Fruit fly (Drosophila melanogaster) whole organism: ENCODE measurements around the gene CG46307.

ENCODE experiments used
- CG8478 ChIP-seq: fragments of >200 bp; optimal IDR thresholded peaks from 2 replicates; lab custom pipeline; 2018; ENCODE audit warnings: inconsistent platforms
- Dll ChIP-seq: fragments of >200 bp; optimal IDR thresholded peaks from 2 replicates; lab custom pipeline; 2017
- EcR ChIP-seq, 2 experiments: fragments of >200 bp; optimal IDR thresholded peaks; 2 replicates each; lab custom pipeline; 2017; ENCODE audit warnings: missing biosample characterization in 2 of 2, missing genetic modification characterization in 2 of 2, missing genetic modification reagents in 2 of 2
- pan ChIP-seq: fragments of >200 bp; optimal IDR thresholded peaks from 2 replicates; lab custom pipeline; 2017
- psq ChIP-seq: fragments of >200 bp; optimal IDR thresholded peaks from 2 replicates; lab custom pipeline; 2017
- usp ChIP-seq: fragments of >200 bp; optimal IDR thresholded peaks from 2 replicates; lab custom pipeline; 2017; ENCODE audit warnings: missing biosample characterization, missing genetic modification characterization, mixed read lengths

The CG46307 gene

dm6 chr2L:21082444-21083201 is 21.7 kb upstream of the CG46307 start, which contains the start of gene CG33511:
Gene CG33511, minus strand, starts transcription at chr2L:21082494.
- TF ChIP-seq pan (lab: Kevin White, UChicago) (no peak), psq (lab: Kevin White, UChicago) (no peak), EcR (GFP tag; optimal IDR thresholded peaks at IDR 0.05; lab: Kevin White, UChicago) (no peak), Dll (lab: Kevin White, UChicago) (no peak), CG8478 (lab: Kevin White, UChicago) (no peak), usp (no peak)

- TF ChIP-seq CG8478 (lab: Kevin White, UChicago) (no peak), psq (lab: Kevin White, UChicago) (no peak), EcR (GFP tag; optimal IDR thresholded peaks at IDR 0.05; lab: Kevin White, UChicago) (no peak), Dll (lab: Kevin White, UChicago) (no peak)
Observed at dm6 chr2L:21084268-21084667, 20.1 kb upstream of the CG46307 start, which contains the start of gene CG33510. Gene CG33510, minus strand, starts transcription at chr2L:21084326.

dm6 chr2L:21086406-21086805 is 18.0 kb upstream of the CG46307 start, which contains the start of gene CG33509:
Gene CG33509, minus strand, starts transcription at chr2L:21086506.
- TF ChIP-seq pan (lab: Kevin White, UChicago) (no peak), CG8478 (lab: Kevin White, UChicago) (no peak), EcR (GFP tag; optimal IDR thresholded peaks at IDR 0.05; lab: Kevin White, UChicago) (no peak), Dll (lab: Kevin White, UChicago) (no peak), psq (lab: Kevin White, UChicago) (no peak), usp (no peak)

dm6 chr2L:21088651-21089050 is 15.7 kb upstream of the CG46307 start, which contains the start of gene ppk13:
Gene ppk13, minus strand, starts transcription at chr2L:21088751.
- TF ChIP-seq CG8478 (lab: Kevin White, UChicago) (no peak), pan (lab: Kevin White, UChicago) (no peak), psq (lab: Kevin White, UChicago) (no peak), usp (no peak), EcR (GFP tag; optimal IDR thresholded peaks at IDR 0.05; lab: Kevin White, UChicago) (no peak), Dll (lab: Kevin White, UChicago) (no peak)

dm6 chr2L:21089075-21089474 is 15.3 kb upstream of the CG46307 start, which contains the start of gene CG9259:
Gene CG9259, plus strand, starts transcription at chr2L:21089375.
- TF ChIP-seq EcR (GFP tag; optimal IDR thresholded peaks at IDR 0.05; lab: Kevin White, UChicago), result no peak
- TF ChIP-seq CG8478 (lab: Kevin White, UChicago), result no peak
- no peak for TF ChIP-seq usp

dm6 chr2L:21090958-21091357 is 13.4 kb upstream of the CG46307 start, which contains the start of gene CG14397:
Gene CG14397, plus strand, starts transcription at chr2L:21091227.
- no peak for TF ChIP-seq pan (lab: Kevin White, UChicago)
- no peak for TF ChIP-seq EcR (GFP tag; optimal IDR thresholded peaks at IDR 0.05; lab: Kevin White, UChicago)
- TF ChIP-seq usp, result no peak
- TF ChIP-seq psq (lab: Kevin White, UChicago), result no peak
- no peak for TF ChIP-seq CG8478 (lab: Kevin White, UChicago)
- no peak for TF ChIP-seq Dll (lab: Kevin White, UChicago)

dm6 chr2L:21096448-21096994 is 7.8 kb upstream of the CG46307 start, which contains the start of gene CG34136:
Gene CG34136, plus strand, starts transcription at chr2L:21096922.
- no peak for TF ChIP-seq EcR (GFP tag; optimal IDR thresholded peaks at IDR 0.05; lab: Kevin White, UChicago)
- TF ChIP-seq usp, result no peak
- TF ChIP-seq CG8478 (lab: Kevin White, UChicago), result no peak
- TF ChIP-seq Dll (lab: Kevin White, UChicago), result no peak
- TF ChIP-seq pan (lab: Kevin White, UChicago), result no peak
- no peak for TF ChIP-seq psq (lab: Kevin White, UChicago)

- no peak for TF ChIP-seq psq (lab: Kevin White, UChicago)
- no peak for TF ChIP-seq CG8478 (lab: Kevin White, UChicago)
- no peak for TF ChIP-seq pan (lab: Kevin White, UChicago)
- TF ChIP-seq EcR (GFP tag; optimal IDR thresholded peaks at IDR 0.05; lab: Kevin White, UChicago), result no peak
- no peak for TF ChIP-seq usp
Observed at dm6 chr2L:21097850-21098249, 6.5 kb upstream of the CG46307 start.

- no peak for TF ChIP-seq Dll (lab: Kevin White, UChicago)
- no peak for TF ChIP-seq CG8478 (lab: Kevin White, UChicago)
- TF ChIP-seq psq (lab: Kevin White, UChicago), result no peak
Observed at dm6 chr2L:21102399-21103108, 1.8 kb upstream of the CG46307 start, which contains the start of gene CG9257. Gene CG9257, plus strand, starts transcription at chr2L:21102743.

dm6 chr2L:21105127-21105526 is 759 bp downstream of the CG46307 start:
- TF ChIP-seq psq (lab: Kevin White, UChicago) (no peak), Dll (lab: Kevin White, UChicago) (no peak), pan (lab: Kevin White, UChicago) (no peak), CG8478 (lab: Kevin White, UChicago) (no peak), usp (no peak), EcR (GFP tag; optimal IDR thresholded peaks at IDR 0.05; lab: Kevin White, UChicago) (no peak)
